Worm (Caenorhabditis elegans) whole organism, young adult: ENCODE results near the gene rps-0.

ENCODE experiments used
- B0019.2 ChIP-seq: fragments of 200-800 bp; sonication (Bioruptor generic); conservative IDR thresholded peaks from 2 replicates; pipeline ENCODE4 v1.3.6; 2022; ENCODE audit warnings: missing genetic modification reagents, missing genetic modification characterization, missing compliant biosample characterization
- D2030.7 ChIP-seq: fragments of 200-800 bp; sonication (Bioruptor generic); IDR thresholded peaks from 2 replicates; pipeline ENCODE4 v1.3.6; 2022; ENCODE audit warnings: missing genetic modification reagents, missing genetic modification characterization, missing compliant biosample characterization
- F10E7.11 ChIP-seq: sonication (generic microtip); optimal IDR thresholded peaks from 2 replicates; lab custom pipeline; 2017; ENCODE audit warnings: mild to moderate bottlenecking, missing genetic modification characterization, moderate library complexity, missing compliant biosample characterization
- F22D6.2 ChIP-seq: sonication (generic microtip); optimal IDR thresholded peaks from 2 replicates; lab custom pipeline; 2016; ENCODE audit warnings: mild to moderate bottlenecking, missing genetic modification characterization, missing compliant biosample characterization
- F57A8.1 ChIP-seq: fragments of 200-800 bp; sonication (Bioruptor generic); optimal IDR thresholded peaks from 2 replicates; lab custom pipeline; 2018; ENCODE audit warnings: mild to moderate bottlenecking, missing genetic modification characterization, moderate library complexity, missing compliant biosample characterization
- T07F8.4 ChIP-seq: sonication (generic microtip); optimal IDR thresholded peaks from 2 replicates; lab custom pipeline; 2016; ENCODE audit warnings: mild to moderate bottlenecking, missing genetic modification characterization, moderate library complexity, missing compliant biosample characterization
- Y56A3A.18 ChIP-seq: fragments of 200-800 bp; sonication (Bioruptor generic); IDR thresholded peaks from 2 replicates; pipeline ENCODE4 v1.3.6; 2022; ENCODE audit warnings: missing genetic modification reagents, missing genetic modification characterization, missing compliant biosample characterization
- Y67H2A.10 ChIP-seq: fragments of 200-800 bp; sonication (Bioruptor generic); conservative IDR thresholded peaks from 2 replicates; pipeline ENCODE4 v1.3.6; 2022; ENCODE audit warnings: missing genetic modification reagents, missing genetic modification characterization, missing compliant biosample characterization
- akir-1 ChIP-seq: fragments of 200-800 bp; sonication (Bioruptor generic); optimal IDR thresholded peaks from 2 replicates; lab custom pipeline; 2018; ENCODE audit warnings: mild to moderate bottlenecking, missing genetic modification characterization, moderate library complexity, missing compliant biosample characterization
- ama-1 ChIP-seq, 3 experiments: fragments of 150-350 bp in 1 of 3; sonication (generic microtip) in 2 of 3; optimal IDR thresholded peaks; 2 replicates each; lab custom pipeline; 2014 to 2018; ENCODE audit warnings: missing biosample characterization in 2 of 3, missing genetic modification characterization in 2 of 3, missing genetic modification reagents in 2 of 3
- aptf-2 ChIP-seq: fragments of 200-800 bp; sonication (Bioruptor generic); conservative IDR thresholded peaks from 2 replicates; pipeline ENCODE4 v1.3.6; 2022; ENCODE audit warnings: missing genetic modification reagents, missing genetic modification characterization, missing compliant biosample characterization
- athp-1 ChIP-seq: sonication (generic microtip); optimal IDR thresholded peaks from 2 replicates; lab custom pipeline; 2017; ENCODE audit warnings: mild to moderate bottlenecking, missing genetic modification characterization, missing compliant biosample characterization
- attf-3 ChIP-seq: fragments of 200-800 bp; sonication (Bioruptor generic); conservative IDR thresholded peaks from 2 replicates; pipeline ENCODE4 v1.3.6; 2022; ENCODE audit warnings: missing genetic modification reagents, missing genetic modification characterization, missing compliant biosample characterization
- bed-2 ChIP-seq: fragments of 200-800 bp; sonication (Bioruptor generic); IDR thresholded peaks from 2 replicates; pipeline ENCODE4 v1.3.6; 2022; ENCODE audit warnings: missing genetic modification reagents, missing genetic modification characterization, missing compliant biosample characterization
- cebp-1 ChIP-seq, 2 experiments: fragments of 200-800 bp in 1 of 2; sonication (Bioruptor generic) in 1 of 2; sonication (generic microtip) in 1 of 2; IDR thresholded peaks in 1 of 2; optimal IDR thresholded peaks in 1 of 2; 2 replicates each; pipeline versions ENCODE4 v1.3.6 to Lab custom; 2017 to 2022; ENCODE audit warnings: missing compliant biosample characterization in 2 of 2, missing genetic modification characterization in 2 of 2, mild to moderate bottlenecking in 1 of 2, missing genetic modification reagents in 1 of 2, moderate library complexity in 1 of 2
- ceh-100 ChIP-seq: fragments of 200-800 bp; sonication (Bioruptor generic); IDR thresholded peaks from 2 replicates; pipeline ENCODE4 v1.3.6; 2022; ENCODE audit warnings: missing genetic modification reagents, missing genetic modification characterization, missing compliant biosample characterization
- ceh-40 ChIP-seq: fragments of 200-800 bp; sonication (Bioruptor generic); IDR thresholded peaks from 2 replicates; pipeline ENCODE4 v1.3.6; 2022; ENCODE audit warnings: missing genetic modification characterization, missing compliant biosample characterization
- die-1 ChIP-seq: sonication (generic microtip); optimal IDR thresholded peaks from 2 replicates; lab custom pipeline; 2016; ENCODE audit warnings: missing genotype, mild to moderate bottlenecking, missing genetic modification characterization, missing compliant biosample characterization
- dpff-1 ChIP-seq: sonication (generic microtip); optimal IDR thresholded peaks from 2 replicates; lab custom pipeline; 2017; ENCODE audit warnings: mild to moderate bottlenecking, missing genetic modification characterization, missing compliant biosample characterization
- dpl-1 ChIP-seq: fragments of 150-350 bp; optimal IDR thresholded peaks from 2 replicates; lab custom pipeline; 2014; ENCODE audit warnings: missing biosample characterization, missing genetic modification reagents, missing genetic modification characterization
- ekl-4 ChIP-seq: fragments of 200-800 bp; sonication (Bioruptor generic); IDR thresholded peaks from 2 replicates; pipeline ENCODE4 v1.3.6; 2022; ENCODE audit warnings: missing genetic modification reagents, missing genetic modification characterization, missing compliant biosample characterization
- ets-4 ChIP-seq: fragments of 200-800 bp; sonication (Bioruptor generic); optimal IDR thresholded peaks from 2 replicates; lab custom pipeline; 2018; ENCODE audit warnings: mild to moderate bottlenecking, missing genetic modification characterization, missing compliant biosample characterization
- hmg-20 ChIP-seq: fragments of 200-800 bp; sonication (Bioruptor generic); IDR thresholded peaks from 2 replicates; pipeline ENCODE4 v1.3.6; 2022; ENCODE audit warnings: missing genetic modification reagents, missing genetic modification characterization, missing compliant biosample characterization
- hrde-1 ChIP-seq: sonication (generic microtip); optimal IDR thresholded peaks from 2 replicates; lab custom pipeline; 2016; ENCODE audit warnings: missing genetic modification characterization, mild to moderate bottlenecking, missing compliant biosample characterization, moderate library complexity, missing genotype, missing genetic modification reagents, borderline replicate concordance
- lag-1 ChIP-seq: fragments of 200-800 bp; sonication (Bioruptor generic); IDR thresholded peaks from 2 replicates; pipeline ENCODE4 v1.3.6; 2022; ENCODE audit warnings: missing genetic modification reagents, missing genetic modification characterization, missing compliant biosample characterization
- lin-40 ChIP-seq: sonication (generic microtip); optimal IDR thresholded peaks from 2 replicates; lab custom pipeline; 2016; ENCODE audit warnings: missing genetic modification characterization, mild to moderate bottlenecking, missing compliant biosample characterization, missing genotype, missing genetic modification reagents
- lin-54 ChIP-seq: fragments of 200-800 bp; sonication (Bioruptor generic); optimal IDR thresholded peaks from 2 replicates; lab custom pipeline; 2018; ENCODE audit warnings: mild to moderate bottlenecking, missing genetic modification characterization, missing compliant biosample characterization
- lsl-1 ChIP-seq: fragments of 200-800 bp; sonication (Bioruptor generic); optimal IDR thresholded peaks from 2 replicates; lab custom pipeline; 2018; ENCODE audit warnings: mild to moderate bottlenecking, missing genetic modification characterization, moderate library complexity, missing compliant biosample characterization
- madf-3 ChIP-seq: fragments of 200-800 bp; sonication (Bioruptor generic); IDR thresholded peaks from 2 replicates; pipeline ENCODE4 v1.3.6; 2022; ENCODE audit warnings: missing genetic modification reagents, missing genetic modification characterization, missing compliant biosample characterization
- madf-6 ChIP-seq: fragments of 200-800 bp; sonication (Bioruptor generic); IDR thresholded peaks from 2 replicates; pipeline ENCODE4 v1.3.6; 2022; ENCODE audit warnings: missing genetic modification reagents, missing genetic modification characterization, missing compliant biosample characterization
- mel-28 ChIP-seq: sonication (generic microtip); optimal IDR thresholded peaks from 2 replicates; lab custom pipeline; 2016; ENCODE audit warnings: borderline replicate concordance, mild to moderate bottlenecking, missing genetic modification characterization, missing compliant biosample characterization
- mes-4 ChIP-seq: sonication (generic microtip); optimal IDR thresholded peaks from 2 replicates; lab custom pipeline; 2016; ENCODE audit warnings: missing genotype, missing genetic modification characterization, missing compliant biosample characterization
- mxl-1 ChIP-seq: sonication (generic microtip); optimal IDR thresholded peaks from 2 replicates; lab custom pipeline; 2016; ENCODE audit warnings: missing genetic modification characterization, missing compliant biosample characterization
- nfya-2 ChIP-seq: fragments of 200-800 bp; sonication (Bioruptor generic); IDR thresholded peaks from 2 replicates; pipeline ENCODE4 v1.3.6; 2022; ENCODE audit warnings: missing genetic modification reagents, missing genetic modification characterization, missing compliant biosample characterization
- nhr-120 ChIP-seq: fragments of 200-800 bp; sonication (Bioruptor generic); IDR thresholded peaks from 2 replicates; pipeline ENCODE4 v1.3.6; 2022; ENCODE audit warnings: missing genetic modification characterization, missing compliant biosample characterization
- nhr-90 ChIP-seq: sonication (generic microtip); optimal IDR thresholded peaks from 2 replicates; lab custom pipeline; 2016; ENCODE audit warnings: missing genotype, mild to moderate bottlenecking, missing genetic modification characterization, missing compliant biosample characterization
- pbrm-1 ChIP-seq: fragments of 200-800 bp; sonication (Bioruptor generic); IDR thresholded peaks from 2 replicates; pipeline ENCODE4 v1.3.6; 2022; ENCODE audit warnings: missing genetic modification reagents, missing genetic modification characterization, missing compliant biosample characterization
- rec-8 ChIP-seq, 2 experiments: sonication (generic microtip); optimal IDR thresholded peaks; 2 replicates each; lab custom pipeline; 2016; ENCODE audit warnings: mild to moderate bottlenecking in 2 of 2, missing genetic modification characterization in 2 of 2, missing genetic modification reagents in 2 of 2, missing genotype in 2 of 2, missing biosample characterization in 1 of 2, missing compliant biosample characterization in 1 of 2, moderate library complexity in 1 of 2
- snpc-1.1 ChIP-seq: sonication (generic microtip); optimal IDR thresholded peaks from 2 replicates; lab custom pipeline; 2017; ENCODE audit warnings: missing genetic modification characterization, mild to moderate bottlenecking, missing compliant biosample characterization, antibody characterized with exemption, moderate library complexity, missing genotype, missing genetic modification reagents; ENCODE audit not compliant: insufficient read depth
- somi-1 ChIP-seq: fragments of 200-800 bp; sonication (Bioruptor generic); optimal IDR thresholded peaks from 2 replicates; lab custom pipeline; 2018; ENCODE audit warnings: mild to moderate bottlenecking, missing genetic modification characterization, missing compliant biosample characterization
- sptf-2 ChIP-seq: fragments of 200-800 bp; sonication (Bioruptor generic); optimal IDR thresholded peaks from 2 replicates; lab custom pipeline; 2018; ENCODE audit warnings: mild to moderate bottlenecking, missing genetic modification characterization, missing compliant biosample characterization
- tbp1 ChIP-seq: fragments of 200-800 bp; sonication (Bioruptor generic); optimal IDR thresholded peaks from 2 replicates; lab custom pipeline; 2018; ENCODE audit warnings: mild to moderate bottlenecking, missing genetic modification characterization, missing compliant biosample characterization
- unc-130 ChIP-seq: sonication (generic microtip); optimal IDR thresholded peaks from 2 replicates; lab custom pipeline; 2016; ENCODE audit warnings: missing genetic modification reagents, missing genetic modification characterization, missing compliant biosample characterization
- zfh-2 ChIP-seq: fragments of 200-800 bp; sonication (Bioruptor generic); conservative IDR thresholded peaks from 2 replicates; pipeline ENCODE4 v1.3.6; 2022; ENCODE audit warnings: missing genetic modification reagents, missing genetic modification characterization, missing compliant biosample characterization
- zim-3 ChIP-seq: sonication (generic microtip); optimal IDR thresholded peaks from 2 replicates; lab custom pipeline; 2017; ENCODE audit warnings: mild to moderate bottlenecking, missing genetic modification characterization, moderate library complexity, missing compliant biosample characterization
- ztf-22 ChIP-seq: fragments of 200-800 bp; sonication (Bioruptor generic); optimal IDR thresholded peaks from 2 replicates; lab custom pipeline; 2018; ENCODE audit warnings: mild to moderate bottlenecking, missing genetic modification characterization, moderate library complexity, missing compliant biosample characterization
- ztf-26 ChIP-seq: sonication (generic microtip); optimal IDR thresholded peaks from 2 replicates; lab custom pipeline; 2017; ENCODE audit warnings: missing genetic modification characterization, missing compliant biosample characterization
- ztf-3 ChIP-seq: fragments of 200-800 bp; sonication (Bioruptor generic); optimal IDR thresholded peaks from 2 replicates; lab custom pipeline; 2018; ENCODE audit warnings: mild to moderate bottlenecking, missing genetic modification characterization, missing compliant biosample characterization

rps-0 gene

DNA sequence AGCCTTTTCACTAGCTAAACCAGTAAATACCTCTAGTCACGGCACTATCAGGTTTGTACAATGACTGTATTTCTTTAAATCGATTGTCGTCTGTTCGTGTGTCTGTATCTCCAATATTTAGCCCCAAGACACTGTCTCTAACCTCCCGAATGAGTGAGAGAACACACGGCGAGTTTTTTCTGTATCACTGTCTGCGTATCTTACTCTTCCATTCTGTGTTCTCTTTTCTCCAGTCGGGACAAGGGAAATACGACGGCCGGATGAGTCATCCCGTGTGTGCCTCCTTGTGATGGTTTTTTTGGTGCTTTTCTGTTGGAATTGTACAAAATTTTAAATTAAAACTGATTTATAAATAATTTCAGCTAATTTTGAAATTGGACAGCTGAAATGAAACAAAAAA lies 42.2 kb upstream of the rps-0 start (continued):
- TF ChIP-seq cebp-1 (GFP tag; IDR thresholded peaks at IDR 0.05; lab: Robert Waterston, UW) (peak; percentile 54; the same call in 1 of the 2 replicates), cebp-1 (tag; optimal IDR thresholded peaks at IDR 0.05; lab: Kevin White, UChicago) (peak; percentile 89), Y56A3A.18 (no peak), B0019.2 (GFP tag; lab: Robert Waterston, UW) (no peak), lag-1 (GFP tag; lab: Robert Waterston, UW) (no peak), somi-1 (GFP tag; lab: Kevin White, UChicago) (peak; percentile 73), athp-1 (tag; lab: Kevin White, UChicago) (peak; percentile 73), hmg-20 (GFP tag; lab: Robert Waterston, UW) (no peak), pbrm-1 (GFP tag; lab: Robert Waterston, UW) (peak; percentile 62; the same call in 1 of the 2 replicates), Y67H2A.10 (GFP tag; lab: Robert Waterston, UW) (no peak), aptf-2 (no peak), hrde-1 (no peak), snpc-1.1 (tag; lab: Kevin White, UChicago) (peak; percentile 30), tbp1 (peak; percentile 48), lsl-1 (GFP tag; lab: Kevin White, UChicago) (no peak), mxl-1 (no peak), lin-54 (GFP tag; lab: Kevin White, UChicago) (peak; percentile 56), mes-4 (tag; lab: Kevin White, UChicago) (no peak), akir-1 (GFP tag; lab: Kevin White, UChicago) (no peak), ztf-3 (GFP tag; lab: Kevin White, UChicago) (no peak), die-1 (tag; lab: Kevin White, UChicago) (no peak), ama-1 (optimal IDR thresholded peaks at IDR 0.05; lab: Kevin White, UChicago) (no peak), ama-1 (GFP tag; optimal IDR thresholded peaks at IDR 0.05; lab: Kevin White, UChicago) (no peak), mel-28 (no peak), ceh-100 (GFP tag; lab: Robert Waterston, UW) (no peak), sptf-2 (no peak), madf-6 (GFP tag; lab: Robert Waterston, UW) (no peak), zfh-2 (GFP tag; lab: Robert Waterston, UW) (no peak), zim-3 (tag; lab: Kevin White, UChicago) (no peak), F10E7.11 (tag; lab: Kevin White, UChicago) (no peak), dpl-1 (GFP tag; lab: Kevin White, UChicago) (no peak), ztf-22 (no peak), nhr-120 (no peak), attf-3 (GFP tag; lab: Robert Waterston, UW) (no peak), lin-40 (peak; percentile 23), nhr-90 (tag; lab: Kevin White, UChicago) (no peak), nfya-2 (GFP tag; lab: Robert Waterston, UW) (no peak), D2030.7 (GFP tag; lab: Robert Waterston, UW) (no peak), ekl-4 (GFP tag; lab: Robert Waterston, UW) (0 out of 2 replicates have a peak, but pooled peaks have one; percentile 15), ztf-26 (tag; lab: Kevin White, UChicago) (peak; percentile 15), unc-130 (GFP tag; lab: Kevin White, UChicago) (no peak), dpff-1 (tag; lab: Kevin White, UChicago) (no peak), rec-8 (tag; optimal IDR thresholded peaks at IDR 0.05; lab: Kevin White, UChicago) (no peak), bed-2 (GFP tag; lab: Robert Waterston, UW) (no peak), F22D6.2 (tag; lab: Kevin White, UChicago) (no peak), T07F8.4 (tag; lab: Kevin White, UChicago) (no peak), ceh-40 (GFP tag; lab: Robert Waterston, UW) (no peak), F57A8.1 (GFP tag; lab: Kevin White, UChicago) (no peak), madf-3 (GFP tag; lab: Robert Waterston, UW) (no peak), ets-4 (GFP tag; lab: Kevin White, UChicago) (peak; percentile 22)
